Worm (Caenorhabditis elegans) whole organism, L4 larva: ENCODE data around the gene F20A1.2.

Source experiments
- D1046.2 ChIP-seq: fragments of 200-800 bp; sonication (Bioruptor generic); IDR thresholded peaks from 2 replicates; pipeline ENCODE4 v1.3.6; 2022; ENCODE audit warnings: missing genetic modification characterization, missing compliant biosample characterization
- F10B5.3 ChIP-seq: sonication (generic microtip); optimal IDR thresholded peaks from 2 replicates; lab custom pipeline; 2016; ENCODE audit warnings: mild to moderate bottlenecking, missing genetic modification characterization, missing compliant biosample characterization
- F26F4.8 ChIP-seq: fragments of 200-800 bp; sonication (Bioruptor generic); conservative IDR thresholded peaks from 2 replicates; pipeline ENCODE4 v1.3.6; 2022; ENCODE audit warnings: missing genetic modification characterization, missing compliant biosample characterization
- F37D6.2 ChIP-seq: sonication (generic microtip); optimal IDR thresholded peaks from 2 replicates; lab custom pipeline; 2016; ENCODE audit warnings: mild to moderate bottlenecking, missing genetic modification characterization, missing compliant biosample characterization
- F49E8.2 ChIP-seq: sonication (generic microtip); optimal IDR thresholded peaks from 2 replicates; lab custom pipeline; 2016; ENCODE audit warnings: missing compliant biosample characterization, mild to moderate bottlenecking, missing genetic modification characterization, borderline replicate concordance
- T26A8.4 ChIP-seq: fragments of 200-800 bp; sonication (Bioruptor generic); IDR thresholded peaks from 2 replicates; pipeline ENCODE4 v1.3.6; 2022; ENCODE audit warnings: missing genetic modification characterization, missing compliant biosample characterization
- Y48G9A.11 ChIP-seq: fragments of 200-800 bp; sonication (Bioruptor generic); IDR thresholded peaks from 2 replicates; pipeline ENCODE4 v1.3.6; 2022; ENCODE audit warnings: missing genetic modification reagents, missing genetic modification characterization, missing compliant biosample characterization
- aly-2 ChIP-seq: sonication (generic microtip); optimal IDR thresholded peaks from 2 replicates; lab custom pipeline; 2018; ENCODE audit warnings: missing biosample characterization, missing genetic modification characterization
- ama-1 ChIP-seq: fragments of 150-350 bp; optimal IDR thresholded peaks from 2 replicates; lab custom pipeline; 2014; ENCODE audit warnings: inconsistent platforms, mixed read lengths
- arid-1 ChIP-seq: fragments of 200-800 bp; sonication (Bioruptor generic); conservative IDR thresholded peaks from 2 replicates; pipeline ENCODE4 v1.3.6; 2022; ENCODE audit warnings: missing genetic modification reagents, missing genetic modification characterization, missing compliant biosample characterization
- attf-4 ChIP-seq: sonication (generic microtip); optimal IDR thresholded peaks from 3 replicates; lab custom pipeline; 2017; ENCODE audit warnings: missing biosample characterization, missing genetic modification characterization
- ceh-20 ChIP-seq: fragments of 200-800 bp; sonication (Bioruptor generic); IDR thresholded peaks from 2 replicates; pipeline ENCODE4 v1.3.6; 2022; ENCODE audit warnings: missing genetic modification reagents, missing genetic modification characterization, missing compliant biosample characterization
- ceh-44 ChIP-seq: fragments of 200-800 bp; sonication (Bioruptor generic); IDR thresholded peaks from 2 replicates; pipeline ENCODE4 v1.3.6; 2022; ENCODE audit warnings: missing genetic modification reagents, missing genetic modification characterization, missing compliant biosample characterization
- ctbp-1 ChIP-seq: fragments of 200-800 bp; sonication (Bioruptor generic); IDR thresholded peaks from 2 replicates; pipeline ENCODE4 v1.3.6; 2022; ENCODE audit warnings: missing genetic modification reagents, missing genetic modification characterization, missing compliant biosample characterization
- daf-12 ChIP-seq: fragments of 150-350 bp; optimal IDR thresholded peaks from 2 replicates; lab custom pipeline; 2014; ENCODE audit warnings: missing biosample characterization, missing genetic modification reagents, missing genetic modification characterization
- daf-16 ChIP-seq, 3 experiments: sonication (generic microtip); optimal IDR thresholded peaks; 2 replicates each; lab custom pipeline; 2016 to 2017; ENCODE audit warnings: missing genetic modification characterization in 3 of 3, missing genetic modification reagents in 3 of 3, mild to moderate bottlenecking in 2 of 3, missing compliant biosample characterization in 2 of 3, missing biosample characterization in 1 of 3, moderate library complexity in 1 of 3
- daf-19 ChIP-seq: fragments of 200-800 bp; sonication (Bioruptor generic); conservative IDR thresholded peaks from 2 replicates; pipeline ENCODE4 v1.3.6; 2022; ENCODE audit warnings: missing genetic modification characterization, missing compliant biosample characterization
- dmd-6 ChIP-seq: fragments of 200-800 bp; sonication (Bioruptor generic); IDR thresholded peaks from 2 replicates; pipeline ENCODE4 v1.3.6; 2022; ENCODE audit warnings: missing genetic modification reagents, missing genetic modification characterization, missing compliant biosample characterization
- dpl-1 ChIP-seq: fragments of 150-350 bp; optimal IDR thresholded peaks from 2 replicates; lab custom pipeline; 2014; ENCODE audit warnings: missing biosample characterization, missing genetic modification reagents, missing genetic modification characterization
- duxl-1 ChIP-seq: sonication (generic microtip); optimal IDR thresholded peaks from 2 replicates; lab custom pipeline; 2016; ENCODE audit warnings: mild to moderate bottlenecking, missing genetic modification characterization, moderate library complexity, missing compliant biosample characterization; ENCODE audit not compliant: poor library complexity
- dve-1 ChIP-seq: sonication (generic microtip); optimal IDR thresholded peaks from 2 replicates; lab custom pipeline; 2017; ENCODE audit warnings: antibody characterized with exemption, mild to moderate bottlenecking, missing genetic modification characterization, missing compliant biosample characterization; ENCODE audit not compliant: insufficient read depth
- fkh-10 ChIP-seq: fragments of 150-350 bp; optimal IDR thresholded peaks from 2 replicates; lab custom pipeline; 2014; ENCODE audit warnings: missing biosample characterization, missing genetic modification reagents, missing genetic modification characterization
- hmg-1.1 ChIP-seq: fragments of 200-800 bp; sonication (Bioruptor generic); IDR thresholded peaks from 2 replicates; pipeline ENCODE4 v1.3.6; 2022; ENCODE audit warnings: missing genetic modification reagents, missing genetic modification characterization, missing compliant biosample characterization
- lim-7 ChIP-seq: fragments of 200-800 bp; sonication (Bioruptor generic); IDR thresholded peaks from 2 replicates; pipeline ENCODE4 v1.3.6; 2022; ENCODE audit warnings: missing genetic modification characterization, missing compliant biosample characterization
- lin-1 ChIP-seq: fragments of 200-800 bp; sonication (Bioruptor generic); IDR thresholded peaks from 2 replicates; pipeline ENCODE4 v1.3.6; 2022; ENCODE audit warnings: missing genetic modification reagents, missing genetic modification characterization, missing compliant biosample characterization
- nhr-10 ChIP-seq: fragments of 150-350 bp; optimal IDR thresholded peaks from 2 replicates; lab custom pipeline; 2014; ENCODE audit warnings: missing biosample characterization, missing genetic modification characterization
- nhr-11 ChIP-seq: fragments of 150-350 bp; optimal IDR thresholded peaks from 2 replicates; lab custom pipeline; 2014; ENCODE audit warnings: missing biosample characterization, missing genetic modification characterization
- nhr-111 ChIP-seq: fragments of 200-800 bp; sonication (Bioruptor generic); optimal IDR thresholded peaks from 2 replicates; lab custom pipeline; 2018; ENCODE audit warnings: mild to moderate bottlenecking, missing genetic modification characterization, missing compliant biosample characterization
- nhr-237 ChIP-seq: sonication (generic microtip); optimal IDR thresholded peaks from 2 replicates; lab custom pipeline; 2017; ENCODE audit warnings: missing biosample characterization, missing genetic modification characterization
- nhr-28 ChIP-seq: fragments of 150-350 bp; optimal IDR thresholded peaks from 2 replicates; lab custom pipeline; 2014; ENCODE audit warnings: missing biosample characterization, missing genetic modification characterization
- nhr-42 ChIP-seq: fragments of 200-800 bp; sonication (Bioruptor generic); IDR thresholded peaks from 2 replicates; pipeline ENCODE4 v1.3.6; 2022; ENCODE audit warnings: missing genetic modification characterization, missing compliant biosample characterization
- nhr-6 ChIP-seq: fragments of 150-350 bp; optimal IDR thresholded peaks from 2 replicates; lab custom pipeline; 2014; ENCODE audit warnings: missing biosample characterization, missing genetic modification characterization
- rbr-2 ChIP-seq: sonication (generic microtip); optimal IDR thresholded peaks from 2 replicates; lab custom pipeline; 2016; ENCODE audit warnings: missing genotype, missing genetic modification characterization, missing compliant biosample characterization
- sdz-12 ChIP-seq: fragments of 200-800 bp; sonication (Bioruptor generic); optimal IDR thresholded peaks from 2 replicates; lab custom pipeline; 2018; ENCODE audit warnings: mild to moderate bottlenecking, missing genetic modification characterization, missing compliant biosample characterization
- set-16 ChIP-seq: fragments of 200-800 bp; sonication (Bioruptor generic); IDR thresholded peaks from 2 replicates; pipeline ENCODE4 v1.3.6; 2022; ENCODE audit warnings: missing genetic modification reagents, missing genetic modification characterization, missing compliant biosample characterization
- spr-3 ChIP-seq: fragments of 200-800 bp; sonication (Bioruptor generic); optimal IDR thresholded peaks from 2 replicates; lab custom pipeline; 2018; ENCODE audit warnings: mild to moderate bottlenecking, missing genetic modification characterization, missing compliant biosample characterization
- unc-130 ChIP-seq: sonication (generic microtip); optimal IDR thresholded peaks from 2 replicates; lab custom pipeline; 2016; ENCODE audit warnings: missing genetic modification reagents, missing genetic modification characterization, missing compliant biosample characterization
- unc-39 ChIP-seq: sonication (generic microtip); optimal IDR thresholded peaks from 2 replicates; lab custom pipeline; 2017; ENCODE audit warnings: missing biosample characterization, missing genetic modification characterization
- vab-7 ChIP-seq: fragments of 200-800 bp; sonication (Bioruptor generic); IDR thresholded peaks from 2 replicates; pipeline ENCODE4 v1.3.6; 2022; ENCODE audit warnings: missing genetic modification reagents, missing genetic modification characterization, missing compliant biosample characterization
- zfp-3 ChIP-seq: fragments of 200-800 bp; sonication (Bioruptor generic); conservative IDR thresholded peaks from 2 replicates; pipeline ENCODE4 v1.3.6; 2022; ENCODE audit warnings: missing genetic modification reagents, missing genetic modification characterization, missing compliant biosample characterization
- zip-11 ChIP-seq: fragments of 200-800 bp; sonication (Bioruptor generic); IDR thresholded peaks from 2 replicates; pipeline ENCODE4 v1.3.6; 2022; ENCODE audit warnings: missing genetic modification characterization, missing compliant biosample characterization
- zip-2 ChIP-seq: fragments of 150-350 bp; optimal IDR thresholded peaks from 2 replicates; lab custom pipeline; 2014; ENCODE audit warnings: missing biosample characterization, missing genetic modification characterization

Gene F20A1.2

DNA sequence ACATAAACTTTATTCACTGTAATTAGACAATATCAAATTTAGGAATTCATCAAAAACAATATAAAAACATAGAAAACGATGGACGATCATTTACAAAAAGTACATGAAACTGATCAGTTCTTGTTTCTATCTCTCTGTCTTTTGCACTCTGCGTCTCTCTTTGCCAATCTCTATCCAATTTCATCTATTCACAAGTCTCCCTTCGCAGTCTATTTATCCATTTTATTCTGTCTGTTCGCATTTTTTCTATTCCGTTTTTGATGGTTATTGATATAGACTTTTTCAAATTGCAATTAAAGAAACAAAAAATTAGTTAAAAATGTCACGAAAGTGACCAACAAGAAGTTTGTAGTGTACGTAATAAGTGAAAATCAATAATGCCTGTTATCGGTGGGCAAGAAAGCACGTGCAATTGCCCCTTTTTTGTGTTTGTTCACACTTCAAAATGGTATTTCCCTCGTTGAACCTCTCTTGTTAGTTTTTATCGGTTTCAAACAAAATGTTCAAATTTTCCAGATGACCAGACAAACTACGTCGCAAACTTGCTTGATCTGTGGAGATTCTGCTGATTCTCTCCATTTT lies 47.7 kb upstream of the F20A1.2 start, which contains the start of gene nhr-42 (continued):
- TF ChIP-seq Y48G9A.11 (GFP tag; lab: Robert Waterston, UW) (no peak), arid-1 (GFP tag; lab: Robert Waterston, UW) (no peak), nhr-42 (GFP tag; lab: Robert Waterston, UW) (no peak), nhr-237 (no peak), ctbp-1 (no peak), daf-12 (tag; lab: Kevin White, UChicago) (no peak), unc-130 (GFP tag; lab: Kevin White, UChicago) (no peak), daf-19 (GFP tag; lab: Robert Waterston, UW) (no peak), zfp-3 (GFP tag; lab: Robert Waterston, UW) (no peak), aly-2 (tag; lab: Kevin White, UChicago) (no peak), duxl-1 (no peak), dpl-1 (GFP tag; lab: Kevin White, UChicago) (no peak), sdz-12 (GFP tag; lab: Kevin White, UChicago) (no peak), nhr-111 (GFP tag; lab: Kevin White, UChicago) (no peak), nhr-10 (tag; lab: Kevin White, UChicago) (no peak), zip-2 (tag; lab: Kevin White, UChicago) (no peak), attf-4 (no peak), nhr-11 (no peak), nhr-28 (tag; lab: Kevin White, UChicago) (peak; percentile 79), lin-1 (GFP tag; lab: Robert Waterston, UW) (no peak), ceh-20 (GFP tag; lab: Robert Waterston, UW) (no peak), spr-3 (no peak), fkh-10 (GFP tag; lab: Kevin White, UChicago) (no peak), unc-39 (tag; lab: Kevin White, UChicago) (no peak), ceh-44 (GFP tag; lab: Robert Waterston, UW) (no peak), ama-1 (no peak), nhr-6 (tag; lab: Kevin White, UChicago) (no peak), lim-7 (GFP tag; lab: Robert Waterston, UW) (no peak), D1046.2 (GFP tag; lab: Robert Waterston, UW) (no peak)

DNA sequence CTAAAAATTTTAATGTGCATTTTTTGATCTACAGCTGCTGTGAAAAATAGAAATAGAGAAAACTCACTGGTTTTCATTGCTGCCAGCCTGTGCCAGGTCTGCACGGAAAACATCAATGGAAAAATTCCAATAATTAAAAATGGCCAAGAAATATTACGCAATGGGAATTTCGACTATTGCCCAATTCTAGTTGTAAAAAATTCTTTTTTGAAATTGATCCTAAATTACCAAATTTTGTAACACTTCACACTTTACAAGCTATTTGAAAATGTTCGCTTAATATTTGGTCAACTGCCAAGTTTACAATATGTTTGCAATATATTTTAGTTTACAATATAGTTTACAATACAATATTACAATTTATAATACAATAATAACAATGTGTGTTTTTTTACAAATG lies 45.4 kb upstream of the F20A1.2 start:
- TF ChIP-seq ceh-44 (GFP tag; lab: Robert Waterston, UW) (no peak), zip-11 (GFP tag; lab: Robert Waterston, UW) (no peak), T26A8.4 (GFP tag; lab: Robert Waterston, UW) (no peak), daf-16 (GFP tag; optimal IDR thresholded peaks at IDR 0.05; lab: Kevin White, UChicago) (no peak), daf-16 (tag; optimal IDR thresholded peaks at IDR 0.05; lab: Kevin White, UChicago) (peak; percentile 50), zfp-3 (GFP tag; lab: Robert Waterston, UW) (no peak), hmg-1.1 (no peak), vab-7 (GFP tag; lab: Robert Waterston, UW) (no peak), dmd-6 (GFP tag; lab: Robert Waterston, UW) (0 out of 2 replicates have a peak, but pooled peaks have one; percentile 14), unc-39 (tag; lab: Kevin White, UChicago) (no peak), nhr-111 (GFP tag; lab: Kevin White, UChicago) (no peak), F26F4.8 (no peak), lin-1 (GFP tag; lab: Robert Waterston, UW) (no peak), unc-130 (GFP tag; lab: Kevin White, UChicago) (no peak), F10B5.3 (tag; lab: Kevin White, UChicago) (no peak), dve-1 (tag; lab: Kevin White, UChicago) (peak; percentile 21)

DNA sequence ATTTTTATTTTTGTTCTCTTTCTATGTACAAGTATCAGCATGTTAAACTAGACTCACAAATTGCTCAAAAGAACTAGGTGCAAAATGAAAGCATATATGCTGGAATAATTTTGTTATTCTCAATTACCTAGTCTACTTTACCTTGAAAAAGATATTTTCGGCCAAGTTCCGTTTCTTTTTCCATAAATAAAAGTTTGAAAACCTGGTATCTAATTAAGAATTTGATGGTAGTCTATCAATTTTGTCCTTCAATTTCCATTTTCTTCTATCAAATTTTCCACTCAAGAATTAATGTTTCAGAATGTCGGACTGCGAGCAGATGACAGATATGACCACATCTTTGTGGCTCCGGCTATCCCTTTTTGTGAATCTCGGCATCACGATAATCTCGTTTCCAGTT lies 42.3 kb upstream of the F20A1.2 start, which contains the start of gene srab-4:
TSS of gene srab-4 (plus strand) at position 301 of the 400 bp plus-strand sequence.
- no peak for TF ChIP-seq F37D6.2
- no peak for TF ChIP-seq aly-2 (tag; lab: Kevin White, UChicago)
- no peak for TF ChIP-seq F49E8.2 (tag; lab: Kevin White, UChicago)
- no peak for TF ChIP-seq set-16 (GFP tag; lab: Robert Waterston, UW)
- no peak for TF ChIP-seq nhr-11
- no peak for TF ChIP-seq rbr-2 (tag; lab: Kevin White, UChicago)
- TF ChIP-seq F10B5.3 (tag; lab: Kevin White, UChicago): no peak
